Fruit fly (Drosophila melanogaster): ENCODE measurements around the gene fipi.

fipi gene

DNA sequence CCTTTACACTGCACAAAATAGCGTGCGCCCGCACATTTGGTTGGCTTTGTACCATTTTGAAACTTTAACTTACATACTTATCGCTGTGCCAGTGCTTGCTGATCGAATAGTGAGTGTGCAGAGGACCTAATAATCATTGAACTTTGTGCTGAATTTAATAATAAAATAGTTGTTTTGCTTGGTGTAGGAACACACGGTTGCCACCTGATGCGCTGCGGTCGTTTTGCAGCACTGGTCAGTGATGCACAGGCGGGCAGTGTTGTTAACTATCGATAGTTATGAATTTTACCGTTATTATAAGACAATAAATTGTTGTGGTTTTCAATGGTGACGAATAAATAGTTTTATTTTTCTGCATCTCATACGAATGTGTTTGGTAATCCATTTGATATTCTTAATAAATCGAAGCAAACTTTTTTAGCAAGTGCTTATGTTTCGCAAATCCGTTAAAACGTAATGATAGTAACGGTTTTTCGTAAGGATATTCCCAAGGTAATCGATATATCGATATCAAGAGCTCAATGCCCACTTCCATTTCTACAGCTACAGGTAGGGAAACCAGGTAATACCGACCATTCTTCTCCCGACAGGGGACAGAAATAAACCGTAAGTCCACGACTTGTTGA is 44.0 kb upstream of the fipi start, which contains the start of the genes tank and CG12194 (continued):
- TF ChIP-seq croc (GFP tag; conservative IDR thresholded peaks at IDR 0.05) (peak; percentile 99), caup (GFP tag; optimal IDR thresholded peaks at IDR 0.05; ENCODE audit: severe bottlenecking) (peak; percentile 99), CG34376 (GFP tag; optimal IDR thresholded peaks at IDR 0.05) (peak; percentile 82), bbx (GFP tag; IDR thresholded peaks at IDR 0.05; ENCODE audit: partially characterized antibody) (peak; percentile 73), wek (GFP tag; optimal IDR thresholded peaks at IDR 0.05) (peak; percentile 96), hbn (GFP tag; IDR thresholded peaks at IDR 0.05; ENCODE audit: partially characterized antibody) (peak; percentile 60), ttk (GFP tag; IDR thresholded peaks at IDR 0.05) (peak; percentile 100), stwl (tag; optimal IDR thresholded peaks at IDR 0.05) (peak; percentile 84), org-1 (GFP tag; optimal IDR thresholded peaks at IDR 0.05) (peak; percentile 99), CG10431 (GFP tag; optimal IDR thresholded peaks at IDR 0.05) (peak; percentile 79), CG9797 (GFP tag; optimal IDR thresholded peaks at IDR 0.05) (peak; percentile 73), CG17385 (GFP tag; optimal IDR thresholded peaks at IDR 0.05) (peak; percentile 96), CG6175 (GFP tag; IDR thresholded peaks at IDR 0.05) (peak; percentile 98), CG10209 (GFP tag; optimal IDR thresholded peaks at IDR 0.05) (peak; percentile 99), Oaz (GFP tag; IDR thresholded peaks at IDR 0.05) (peak; percentile 98), ap (GFP tag; IDR thresholded peaks at IDR 0.05) (peak; percentile 99), BtbVII (GFP tag; optimal IDR thresholded peaks at IDR 0.05) (peak; percentile 98), dmrt99B (tag; optimal IDR thresholded peaks at IDR 0.05) (peak; percentile 99), fd102C (GFP tag; optimal IDR thresholded peaks at IDR 0.05) (peak; percentile 92), CG11093 (GFP tag; IDR thresholded peaks at IDR 0.05) (peak; percentile 99), CG6689 (GFP tag; IDR thresholded peaks at IDR 0.05) (peak; percentile 99), Dip3 (GFP tag; optimal IDR thresholded peaks at IDR 0.05) (peak; percentile 98), Blimp-1 (GFP tag; optimal IDR thresholded peaks at IDR 0.05) (peak; percentile 97), so (GFP tag; IDR thresholded peaks at IDR 0.05) (peak; percentile 99), Drgx (GFP tag; IDR thresholded peaks at IDR 0.05) (peak; percentile 100), CG1233 (GFP tag; optimal IDR thresholded peaks at IDR 0.05) (peak; percentile 99), Taf1 (GFP tag; IDR thresholded peaks at IDR 0.05) (peak; percentile 97), zfh2 (GFP tag; optimal IDR thresholded peaks at IDR 0.05) (peak; percentile 99), CG5953 (GFP tag; IDR thresholded peaks at IDR 0.05) (peak; percentile 99), CG10366 (GFP tag; IDR thresholded peaks at IDR 0.05) (peak; percentile 99), inv (GFP tag; IDR thresholded peaks at IDR 0.05; ENCODE audit: partially characterized antibody) (peak; percentile 72), CG6272 (GFP tag; IDR thresholded peaks at IDR 0.05) (peak; percentile 99), CG14050 (GFP tag; IDR thresholded peaks at IDR 0.05) (peak; percentile 99), CoRest (tag; optimal IDR thresholded peaks at IDR 0.05) (peak; percentile 98), Sry-β (GFP tag; optimal IDR thresholded peaks at IDR 0.05) (peak; percentile 87), Stat92E (GFP tag; optimal IDR thresholded peaks at IDR 0.05) (peak in 1 of 3 experiments; percentile 81), CG18764 (GFP tag; optimal IDR thresholded peaks at IDR 0.05) (peak; percentile 98), CG1024 (GFP tag; IDR thresholded peaks at IDR 0.05) (peak; percentile 98), E2f1 (GFP tag; IDR thresholded peaks at IDR 0.05) (peak; percentile 99), onecut (GFP tag; IDR thresholded peaks at IDR 0.05) (peak; percentile 96), Max (GFP tag; optimal IDR thresholded peaks at IDR 0.05) (peak; percentile 98), tna (GFP tag; IDR thresholded peaks at IDR 0.05; ENCODE audit: partially characterized antibody) (peak; percentile 48; the same call in 1 of the 2 replicates), CG11504 (tag; optimal IDR thresholded peaks at IDR 0.05) (peak; percentile 97), CG13123 (GFP tag; optimal IDR thresholded peaks at IDR 0.05) (peak; percentile 98), hb (GFP tag; IDR thresholded peaks at IDR 0.05; ENCODE audit: partially characterized antibody) (peak; percentile 29; the same call in 1 of the 3 replicates), yki (optimal IDR thresholded peaks at IDR 0.05) (no peak), CG33213 (GFP tag; optimal IDR thresholded peaks at IDR 0.05) (peak; percentile 99), Oli (tag; optimal IDR thresholded peaks at IDR 0.05) (peak; percentile 99), maf-S (GFP tag; optimal IDR thresholded peaks at IDR 0.05) (peak; percentile 99)
